Fruit fly (Drosophila melanogaster) S2 (cell line): ENCODE data around the gene CG31064.

Source experiments
- CG8478 ChIP-seq: fragments of >200 bp; optimal IDR thresholded peaks from 2 replicates; lab custom pipeline; 2018
- CTCF ChIP-seq, 2 experiments: fragments of >200 bp; optimal IDR thresholded peaks; 2 replicates each; lab custom pipeline; 2018

- TF ChIP-seq CTCF (optimal IDR thresholded peaks at IDR 0.05; lab: Kevin White, UChicago): no peak
- no peak for TF ChIP-seq CG8478 (lab: Kevin White, UChicago)
Measured at dm6 chr3R:27247892-27248291, 9.0 kb upstream of the CG31064 start, which contains the start of gene CG5984.
